Worm (Caenorhabditis elegans): Measurements from ENCODE around the gene F02C12.3.
A peak's percentile ranks its signal among the peaks of the same experiment; 100 is the strongest.

F02C12.3 gene

DNA sequence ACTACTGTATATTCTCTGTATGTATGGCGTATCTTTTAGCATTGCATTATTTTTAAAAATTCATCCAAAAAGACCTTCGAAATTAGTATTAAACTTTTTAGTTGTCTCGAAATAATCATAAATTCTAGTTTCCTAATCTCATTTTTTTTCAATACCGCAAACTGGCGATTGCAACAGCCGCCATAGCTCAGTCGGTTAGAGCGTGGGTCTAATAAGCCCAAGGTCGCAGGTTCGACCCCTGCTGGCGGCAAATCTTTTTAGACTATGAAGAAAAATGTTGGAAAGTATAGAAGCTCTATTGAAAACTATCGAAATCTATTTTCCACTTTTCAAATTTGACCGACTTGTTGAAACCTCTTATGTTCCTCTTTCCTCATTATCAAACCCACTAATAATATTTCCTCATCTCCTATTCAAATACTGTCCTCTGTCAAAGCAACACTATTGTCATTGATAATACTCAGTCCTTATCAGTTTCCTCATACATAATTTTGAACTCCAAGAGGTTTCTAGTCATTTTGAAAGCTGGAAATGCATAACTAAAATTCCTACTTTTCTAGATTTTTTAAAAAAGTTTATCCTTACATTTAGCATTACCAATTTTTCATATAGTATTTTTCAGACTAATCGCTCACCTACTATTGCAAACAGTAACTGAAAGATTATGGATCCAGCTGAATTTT, 39.2 kb downstream of the F02C12.3 start, which contains the start of gene jmjd-3.3:
Gene jmjd-3.3, plus strand, starts transcription at position 633 of the 683 bp plus-strand sequence.
- TF ChIP-seq W03F9.2 (tag; optimal IDR thresholded peaks at IDR 0.05), result no peak

- TF ChIP-seq dao-5 (tag; optimal IDR thresholded peaks at IDR 0.05) (no peak), him-1 (tag; optimal IDR thresholded peaks at IDR 0.05) (peak; percentile 9), W03F9.2 (tag; optimal IDR thresholded peaks at IDR 0.05) (peak; percentile 49)
Measured at ce11 chrX:13442446-13442845, 45.7 kb downstream of the F02C12.3 start.

- TF ChIP-seq W03F9.2 (tag; optimal IDR thresholded peaks at IDR 0.05), result no peak
- no peak for TF ChIP-seq him-1 (tag; optimal IDR thresholded peaks at IDR 0.05)
- no peak for TF ChIP-seq dao-5 (tag; optimal IDR thresholded peaks at IDR 0.05)
Measured at ce11 chrX:13443283-13443682, 46.5 kb downstream of the F02C12.3 start.

DNA sequence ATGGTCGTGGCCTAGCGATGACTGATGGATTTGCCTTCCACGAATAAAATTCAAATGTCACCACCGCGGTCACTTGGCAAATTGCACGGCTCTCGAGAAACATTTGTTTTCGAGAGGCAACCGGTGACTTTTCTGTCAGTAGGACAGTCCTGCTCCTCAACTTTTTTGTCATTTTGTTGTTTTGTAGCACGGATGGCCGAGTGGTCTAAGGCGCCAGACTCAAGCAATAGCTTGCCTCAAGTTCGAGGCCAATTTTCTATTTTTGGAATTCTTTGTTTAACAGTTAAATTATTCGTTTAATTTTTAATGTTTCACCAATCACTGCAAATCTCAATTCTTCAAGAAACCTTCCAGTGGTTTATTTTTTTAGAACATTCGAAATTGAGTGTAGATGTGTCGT, 47.5 kb downstream of the F02C12.3 start:
- no peak for TF ChIP-seq W03F9.2 (tag; optimal IDR thresholded peaks at IDR 0.05)
- TF ChIP-seq dao-5 (tag; optimal IDR thresholded peaks at IDR 0.05), result no peak
- TF ChIP-seq him-1 (tag; optimal IDR thresholded peaks at IDR 0.05), result no peak

DNA sequence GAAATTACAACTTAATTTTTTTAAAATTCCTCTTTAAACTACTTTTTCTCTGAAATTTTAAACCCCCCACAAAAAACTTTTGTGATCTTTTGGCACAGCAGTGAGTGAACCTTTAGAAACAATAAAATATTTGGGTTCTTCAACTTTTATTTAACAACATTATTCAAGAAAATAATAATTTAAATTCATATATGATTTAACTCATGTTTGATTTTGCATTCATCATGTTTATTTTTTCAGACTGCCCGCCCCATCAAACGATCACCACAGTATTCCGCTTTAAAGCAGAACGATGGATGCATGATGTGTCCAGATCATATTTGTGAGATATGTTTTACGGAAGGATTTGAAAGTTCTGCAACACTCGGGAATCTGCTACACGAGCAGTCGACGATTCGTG, 49.6 kb downstream of the F02C12.3 start, which contains the start of gene set-8:
Gene set-8, plus strand, starts transcription at position 301 of the 400 bp plus-strand sequence.
- TF ChIP-seq him-1 (tag; optimal IDR thresholded peaks at IDR 0.05) (no peak), W03F9.2 (tag; optimal IDR thresholded peaks at IDR 0.05) (no peak), dao-5 (tag; optimal IDR thresholded peaks at IDR 0.05) (no peak)
